Worm (Caenorhabditis elegans) whole organism, late embryonic: ENCODE results near the gene sra-34.

Experiments used
- ama-1 ChIP-seq: fragments of 150-350 bp; optimal IDR thresholded peaks from 2 replicates; lab custom pipeline; 2014
- ceh-14 ChIP-seq: sonication (generic microtip); optimal IDR thresholded peaks from 2 replicates; lab custom pipeline; 2016; ENCODE audit warnings: missing genotype, missing genetic modification characterization, missing compliant biosample characterization
- ceh-18 ChIP-seq: sonication (generic microtip); optimal IDR thresholded peaks from 2 replicates; lab custom pipeline; 2016; ENCODE audit warnings: missing genetic modification characterization, missing compliant biosample characterization
- ceh-22 ChIP-seq: sonication (generic microtip); optimal IDR thresholded peaks from 2 replicates; lab custom pipeline; 2017; ENCODE audit warnings: missing biosample characterization, missing genetic modification characterization
- ceh-24 ChIP-seq: sonication (generic microtip); optimal IDR thresholded peaks from 2 replicates; lab custom pipeline; 2016; ENCODE audit warnings: mild to moderate bottlenecking, missing genetic modification characterization, missing compliant biosample characterization
- ceh-31 ChIP-seq: sonication (generic microtip); optimal IDR thresholded peaks from 2 replicates; lab custom pipeline; 2016; ENCODE audit warnings: missing genetic modification characterization, missing compliant biosample characterization
- ceh-34 ChIP-seq: sonication (generic microtip); optimal IDR thresholded peaks from 2 replicates; lab custom pipeline; 2016; ENCODE audit warnings: mild to moderate bottlenecking, missing genetic modification characterization, missing compliant biosample characterization
- ceh-45 ChIP-seq: fragments of 200-800 bp; sonication (Bioruptor generic); IDR thresholded peaks from 2 replicates; pipeline ENCODE4 v1.3.6; 2022; ENCODE audit warnings: missing genetic modification reagents, missing genetic modification characterization, missing compliant biosample characterization
- ceh-48 ChIP-seq: sonication (generic microtip); optimal IDR thresholded peaks from 2 replicates; lab custom pipeline; 2016; ENCODE audit warnings: missing genetic modification characterization, inconsistent platforms, missing compliant biosample characterization
- che-1 ChIP-seq: sonication (generic microtip); optimal IDR thresholded peaks from 2 replicates; lab custom pipeline; 2016; ENCODE audit warnings: mild to moderate bottlenecking, missing genetic modification characterization, missing compliant biosample characterization
- dmd-4 ChIP-seq: sonication (generic microtip); optimal IDR thresholded peaks from 2 replicates; lab custom pipeline; 2016; ENCODE audit warnings: borderline replicate concordance, missing genetic modification characterization, missing compliant biosample characterization
- dve-1 ChIP-seq: sonication (generic microtip); optimal IDR thresholded peaks from 2 replicates; lab custom pipeline; 2017; ENCODE audit warnings: antibody characterized with exemption, mild to moderate bottlenecking, missing genetic modification characterization, missing compliant biosample characterization
- elt-2 ChIP-seq: sonication (generic microtip); optimal IDR thresholded peaks from 2 replicates; lab custom pipeline; 2016; ENCODE audit warnings: missing genetic modification reagents, missing genetic modification characterization, missing compliant biosample characterization
- elt-4 ChIP-seq: sonication (generic microtip); optimal IDR thresholded peaks from 2 replicates; lab custom pipeline; 2016; ENCODE audit warnings: missing genetic modification characterization, missing compliant biosample characterization
- ets-4 ChIP-seq: sonication (generic microtip); optimal IDR thresholded peaks from 2 replicates; lab custom pipeline; 2016; ENCODE audit warnings: missing genetic modification characterization, missing compliant biosample characterization
- eyg-1 ChIP-seq: sonication (generic microtip); optimal IDR thresholded peaks from 2 replicates; lab custom pipeline; 2016; ENCODE audit warnings: missing genotype, missing genetic modification characterization, missing compliant biosample characterization
- fax-1 ChIP-seq: sonication (generic microtip); optimal IDR thresholded peaks from 2 replicates; lab custom pipeline; 2016; ENCODE audit warnings: missing genotype, missing genetic modification characterization, missing compliant biosample characterization
- hlh-15 ChIP-seq: sonication (generic microtip); optimal IDR thresholded peaks from 2 replicates; lab custom pipeline; 2016; ENCODE audit warnings: missing genetic modification characterization, missing compliant biosample characterization
- hlh-8 ChIP-seq: sonication (generic microtip); optimal IDR thresholded peaks from 2 replicates; lab custom pipeline; 2016; ENCODE audit warnings: missing genotype, missing genetic modification characterization, missing compliant biosample characterization
- lim-6 ChIP-seq: sonication (generic microtip); optimal IDR thresholded peaks from 2 replicates; lab custom pipeline; 2016; ENCODE audit warnings: missing genetic modification characterization, missing compliant biosample characterization
- lin-11 ChIP-seq: fragments of 200-800 bp; sonication (Bioruptor generic); optimal IDR thresholded peaks from 2 replicates; lab custom pipeline; 2018; ENCODE audit warnings: mild to moderate bottlenecking, missing genetic modification characterization, missing compliant biosample characterization
- nfya-1 ChIP-seq: sonication (generic microtip); optimal IDR thresholded peaks from 2 replicates; lab custom pipeline; 2017; ENCODE audit warnings: missing genetic modification characterization, mild to moderate bottlenecking, missing compliant biosample characterization, antibody characterized with exemption, moderate library complexity
- pat-9 ChIP-seq: fragments of 200-800 bp; sonication (Bioruptor generic); optimal IDR thresholded peaks from 2 replicates; lab custom pipeline; 2018; ENCODE audit warnings: mild to moderate bottlenecking, missing genetic modification characterization, moderate library complexity, missing compliant biosample characterization
- pha-4 ChIP-seq: fragments of 150-350 bp; optimal IDR thresholded peaks from 2 replicates; lab custom pipeline; 2018; ENCODE audit warnings: missing biosample characterization, missing genetic modification reagents, missing genetic modification characterization
- pros-1 ChIP-seq: fragments of 150-350 bp; optimal IDR thresholded peaks from 2 replicates; lab custom pipeline; 2014; ENCODE audit warnings: missing biosample characterization, missing genetic modification reagents, missing genetic modification characterization
- ref-2 ChIP-seq: sonication (generic microtip); optimal IDR thresholded peaks from 2 replicates; lab custom pipeline; 2016; ENCODE audit warnings: missing genetic modification characterization, missing compliant biosample characterization
- rnt-1 ChIP-seq: sonication (generic microtip); optimal IDR thresholded peaks from 2 replicates; lab custom pipeline; 2016; ENCODE audit warnings: missing genetic modification characterization, missing compliant biosample characterization
- sdc-2 ChIP-seq: sonication (generic microtip); optimal IDR thresholded peaks from 2 replicates; lab custom pipeline; 2016; ENCODE audit warnings: missing genotype, missing genetic modification characterization, missing compliant biosample characterization
- sox-2 ChIP-seq: fragments of 200-800 bp; sonication (Bioruptor generic); IDR thresholded peaks from 2 replicates; pipeline ENCODE4 v1.3.6; 2022; ENCODE audit warnings: missing genetic modification reagents, missing genetic modification characterization, missing compliant biosample characterization
- sox-4 ChIP-seq: sonication (generic microtip); optimal IDR thresholded peaks from 2 replicates; lab custom pipeline; 2017; ENCODE audit warnings: mild to moderate bottlenecking, missing genetic modification characterization, inconsistent platforms, missing compliant biosample characterization
- tbx-2 ChIP-seq: sonication (generic microtip); optimal IDR thresholded peaks from 2 replicates; lab custom pipeline; 2016; ENCODE audit warnings: missing genetic modification characterization, missing compliant biosample characterization
- tbx-7 ChIP-seq: sonication (generic microtip); optimal IDR thresholded peaks from 2 replicates; lab custom pipeline; 2016; ENCODE audit warnings: missing genotype, missing genetic modification characterization, missing compliant biosample characterization
- ttx-3 ChIP-seq: sonication (generic microtip); optimal IDR thresholded peaks from 2 replicates; lab custom pipeline; 2016; ENCODE audit warnings: missing genetic modification reagents, missing genetic modification characterization, missing compliant biosample characterization
- unc-3 ChIP-seq, 2 experiments: fragments of 200-800 bp in 1 of 2; sonication (Bioruptor generic) in 1 of 2; sonication (generic microtip) in 1 of 2; conservative IDR thresholded peaks in 1 of 2; optimal IDR thresholded peaks in 1 of 2; 2 replicates each; pipeline versions ENCODE4 v1.3.6 to Lab custom; 2016 to 2022; ENCODE audit warnings: missing compliant biosample characterization in 2 of 2, missing genetic modification characterization in 2 of 2, missing genetic modification reagents in 1 of 2
- unc-42 ChIP-seq: sonication (generic microtip); optimal IDR thresholded peaks from 2 replicates; lab custom pipeline; 2016; ENCODE audit warnings: missing genotype, missing genetic modification characterization, missing compliant biosample characterization
- unc-55 ChIP-seq: sonication (generic microtip); optimal IDR thresholded peaks from 2 replicates; lab custom pipeline; 2017; ENCODE audit warnings: missing biosample characterization, missing genetic modification reagents, missing genetic modification characterization
- ztf-16 ChIP-seq: sonication (generic microtip); optimal IDR thresholded peaks from 2 replicates; lab custom pipeline; 2017; ENCODE audit warnings: missing genetic modification characterization, missing compliant biosample characterization

The sra-34 gene

DNA sequence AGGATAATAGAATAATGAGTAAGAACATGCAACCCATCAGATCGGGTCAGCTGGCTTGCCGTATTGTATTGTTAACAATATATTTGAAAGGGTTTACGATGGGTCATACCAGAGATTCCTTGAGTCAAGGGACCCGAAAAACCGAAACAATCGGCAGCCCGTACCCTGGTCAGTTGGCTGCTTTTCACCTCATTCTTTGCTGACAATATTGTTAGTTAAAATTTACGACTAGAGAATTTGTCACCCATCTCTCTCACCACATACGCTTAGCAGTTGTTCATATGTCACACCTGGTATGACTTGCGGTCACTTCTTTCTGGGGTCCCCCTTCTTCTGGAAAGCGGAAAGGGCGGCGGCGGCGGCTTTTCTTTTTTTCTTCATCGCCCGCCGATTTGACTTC lies 37.6 kb upstream of the sra-34 start:
- TF ChIP-seq elt-4 (tag; lab: Kevin White, UChicago): no peak
- TF ChIP-seq unc-55: peak; percentile 30

DNA sequence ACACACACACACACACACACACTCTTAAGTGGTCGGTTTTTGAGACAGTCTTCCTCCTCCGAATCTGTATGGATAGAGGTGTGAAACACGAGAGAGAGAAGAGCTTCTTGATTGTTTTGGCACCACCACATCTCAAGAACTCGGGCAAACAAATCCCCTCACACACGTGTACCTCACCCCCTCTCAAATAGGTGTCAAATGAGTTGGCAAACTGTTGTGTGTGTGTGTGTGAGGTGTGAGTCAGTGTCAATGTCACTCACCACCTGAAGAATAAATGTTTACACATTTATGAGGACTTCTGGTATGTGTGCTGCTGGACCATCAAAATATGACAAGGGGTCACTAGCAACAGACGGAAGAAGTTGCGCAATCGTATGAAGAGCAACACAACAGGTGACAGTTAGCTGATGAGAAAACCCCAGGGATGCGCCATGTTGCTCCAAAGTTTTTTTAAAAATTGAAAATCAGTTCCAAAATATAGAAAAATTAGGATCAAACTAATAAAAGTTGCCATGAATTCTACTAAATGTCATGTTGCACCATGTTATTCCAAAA lies 36.5 kb upstream of the sra-34 start:
- TF ChIP-seq hlh-8 (tag; lab: Kevin White, UChicago) (no peak), tbx-2 (tag; lab: Kevin White, UChicago) (peak; percentile 32), ceh-34 (no peak), nfya-1 (peak; percentile 4), ceh-22 (tag; lab: Kevin White, UChicago) (peak; percentile 42)

DNA sequence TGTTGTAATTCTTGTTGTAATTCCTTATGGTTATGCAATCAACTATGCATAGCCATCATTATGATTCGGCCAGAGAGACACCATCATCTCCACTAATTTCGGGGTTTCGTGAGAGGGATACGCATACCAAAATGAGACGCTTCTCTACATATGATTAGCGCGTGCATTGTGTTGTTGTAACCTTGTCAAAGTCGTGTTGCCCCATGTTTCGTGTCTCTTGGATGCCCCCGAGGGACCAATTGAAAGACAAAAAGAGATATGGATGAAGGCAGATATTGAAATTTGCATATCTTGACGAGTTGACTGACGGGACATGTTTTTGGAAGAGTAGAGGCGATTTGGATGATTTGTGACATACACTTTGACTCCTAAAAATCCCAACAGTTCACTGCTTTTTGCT lies 35.9 kb upstream of the sra-34 start:
- TF ChIP-seq pros-1 (no peak), unc-3 (GFP tag; conservative IDR thresholded peaks at IDR 0.05; lab: Robert Waterston, UW) (peak; percentile 63), unc-3 (tag; optimal IDR thresholded peaks at IDR 0.05; lab: Kevin White, UChicago) (no peak), unc-42 (tag; lab: Kevin White, UChicago) (peak; percentile 62), unc-55 (peak; percentile 37)
- TF ChIP-seq, all 69 proteins: peak for 3

DNA sequence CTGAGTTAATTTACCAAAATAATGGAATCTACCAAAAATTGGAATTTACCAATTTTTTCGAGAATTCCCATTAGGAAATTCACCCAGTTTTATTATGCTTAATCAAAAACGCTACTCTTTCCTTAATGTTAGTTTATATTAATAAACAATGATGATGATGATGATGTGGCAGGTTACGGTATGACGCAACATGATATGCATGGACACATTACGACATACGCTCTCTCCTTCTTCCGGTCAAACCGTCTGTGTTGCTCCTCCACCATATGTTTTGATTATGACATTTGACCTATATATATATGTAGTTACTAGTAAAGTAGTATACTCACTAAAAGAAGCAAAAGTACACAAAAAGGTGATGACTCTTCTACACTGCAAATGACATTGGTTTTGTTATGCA lies 33.9 kb upstream of the sra-34 start:
- no peak for TF ChIP-seq hlh-15 (tag; lab: Kevin White, UChicago)
- TF ChIP-seq pha-4: no peak
- TF ChIP-seq tbx-2 (tag; lab: Kevin White, UChicago): peak; percentile 30
- TF ChIP-seq ets-4 (tag; lab: Kevin White, UChicago): no peak
- TF ChIP-seq ceh-31: no peak
- TF ChIP-seq, all 69 proteins: peak for 1

DNA sequence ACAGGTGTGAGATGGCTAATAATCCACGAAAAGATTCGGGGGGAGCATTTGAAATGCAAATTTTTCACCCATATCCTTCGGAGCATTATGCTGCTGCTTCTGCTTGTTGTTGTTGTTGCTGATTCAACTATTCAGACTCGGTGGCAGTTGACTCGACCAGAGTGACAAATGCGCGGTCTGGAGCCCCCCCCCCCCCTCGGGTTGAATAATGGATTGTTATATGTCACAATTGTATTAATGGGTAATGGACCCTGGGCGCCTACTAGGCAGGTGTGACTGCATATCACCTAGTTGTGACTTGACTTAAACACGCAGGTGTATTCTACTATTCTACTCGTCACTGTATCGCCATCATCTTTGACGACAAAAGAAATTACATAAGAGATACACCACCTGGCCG lies 32.1 kb upstream of the sra-34 start:
- TF ChIP-seq tbx-7 (no peak), ceh-18 (no peak), ceh-48 (no peak), dve-1 (no peak), unc-55 (peak; percentile 76), lin-11 (tag; lab: Kevin White, UChicago) (no peak)

DNA sequence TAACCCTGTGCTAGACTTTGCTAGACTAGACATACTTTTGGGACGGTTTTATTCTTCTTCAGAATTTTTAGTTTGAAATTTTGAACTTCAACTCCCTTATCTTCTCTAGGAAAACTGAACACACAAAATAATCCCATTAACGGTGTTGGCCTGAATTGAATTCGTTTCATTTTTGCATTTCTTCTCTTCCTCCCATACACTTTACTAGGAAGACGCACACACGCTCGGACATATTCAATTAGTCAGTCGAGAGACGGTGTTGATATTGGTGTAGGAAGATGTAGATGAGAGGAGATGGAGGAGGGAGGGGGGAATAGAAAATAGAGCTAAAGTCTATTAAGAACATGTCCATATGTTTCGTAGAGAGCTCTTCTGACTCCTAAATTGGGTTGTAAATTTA lies 31.2 kb upstream of the sra-34 start:
- TF ChIP-seq sox-4 (tag; lab: Kevin White, UChicago): no peak
- TF ChIP-seq unc-42 (tag; lab: Kevin White, UChicago): peak; percentile 96

DNA sequence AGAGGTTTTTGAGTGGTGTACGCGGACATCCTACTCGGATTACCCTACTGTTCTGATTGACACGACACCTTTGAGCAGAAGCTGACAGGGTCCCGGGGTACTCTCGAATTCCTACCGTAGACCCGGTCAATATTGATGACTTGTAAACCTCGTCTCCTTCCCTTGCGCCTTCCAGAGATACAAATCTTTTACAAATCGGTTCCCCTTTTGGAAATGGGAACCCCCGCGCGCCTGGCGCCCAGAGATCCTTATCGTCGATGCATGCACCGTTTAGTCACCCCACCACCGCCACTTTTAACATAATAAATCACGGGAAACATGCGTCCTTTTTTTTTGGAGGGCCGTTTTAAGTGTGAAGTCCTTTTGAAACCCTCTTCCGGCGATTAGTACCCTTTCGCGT lies 29.6 kb upstream of the sra-34 start:
- TF ChIP-seq ceh-34 (peak; percentile 64), dve-1 (no peak), ama-1 (no peak)
- TF ChIP-seq, all 69 proteins: peak for 1

DNA sequence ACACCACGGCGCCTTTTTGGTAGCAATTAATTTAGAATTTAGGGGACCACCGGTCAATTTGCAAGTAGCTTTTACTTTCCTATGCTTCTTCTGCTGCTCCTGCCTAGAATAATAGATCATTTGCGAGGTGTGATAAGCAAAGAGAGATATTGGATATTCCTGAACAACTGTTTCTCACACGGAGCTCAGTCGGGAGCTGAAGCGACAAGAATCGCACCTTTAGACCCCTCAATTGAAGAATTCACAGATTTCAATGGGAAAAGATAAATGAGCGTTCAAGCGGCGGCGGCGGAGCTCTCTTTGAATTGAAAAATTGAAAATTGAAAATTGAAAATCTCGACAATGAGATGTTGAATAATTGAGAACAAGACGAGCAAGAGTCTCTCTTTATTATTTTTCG lies 29.1 kb upstream of the sra-34 start:
- TF ChIP-seq ceh-45 (GFP tag; lab: Robert Waterston, UW) (no peak), elt-4 (tag; lab: Kevin White, UChicago) (no peak), tbx-2 (tag; lab: Kevin White, UChicago) (no peak)

DNA sequence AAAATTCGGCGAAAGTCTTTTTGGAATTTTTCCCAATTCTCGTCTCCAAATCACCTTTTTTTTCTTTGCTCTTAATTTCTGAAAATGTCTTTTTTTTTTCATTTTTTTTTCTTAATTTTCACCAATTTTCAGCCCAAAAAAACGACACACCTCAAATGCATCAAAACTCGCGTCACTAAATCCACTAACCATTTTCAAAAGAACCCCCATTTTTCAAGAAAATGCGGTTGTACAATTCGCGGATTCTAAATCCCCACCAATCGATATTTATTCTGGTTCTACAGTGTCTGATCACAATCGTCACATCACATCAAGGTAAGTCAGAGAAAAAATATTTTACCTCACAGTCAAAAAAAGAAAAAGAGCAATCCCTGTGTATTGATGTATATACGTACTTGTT lies 28.4 kb upstream of the sra-34 start, which contains the start of gene vab-1:
TSS of gene vab-1 (plus strand) at position 133 of the 400 bp plus-strand sequence.
- TF ChIP-seq che-1 (tag; lab: Kevin White, UChicago) (no peak), ceh-24 (tag; lab: Kevin White, UChicago) (no peak), rnt-1 (tag; lab: Kevin White, UChicago) (no peak), ceh-48 (no peak), sdc-2 (tag; lab: Kevin White, UChicago) (no peak), ceh-14 (tag; lab: Kevin White, UChicago) (no peak), pat-9 (tag; lab: Kevin White, UChicago) (no peak), unc-55 (no peak), dmd-4 (no peak), sox-2 (GFP tag; lab: Robert Waterston, UW) (no peak), ref-2 (tag; lab: Kevin White, UChicago) (no peak), eyg-1 (tag; lab: Kevin White, UChicago) (no peak), elt-2 (tag; lab: Kevin White, UChicago) (no peak), ztf-16 (tag; lab: Kevin White, UChicago) (no peak), ttx-3 (tag; lab: Kevin White, UChicago) (no peak), lim-6 (tag; lab: Kevin White, UChicago) (no peak), unc-42 (tag; lab: Kevin White, UChicago) (no peak), fax-1 (tag; lab: Kevin White, UChicago) (no peak)
- TF ChIP-seq, all 69 proteins: peak for 0
